Worm (Caenorhabditis elegans) whole organism, midembryonic: ENCODE measurements around the gene T20G5.13.

Source experiments
- T22C8.4 ChIP-seq: fragments of 200-800 bp; sonication (Bioruptor generic); IDR thresholded peaks from 2 replicates; pipeline ENCODE4 v1.3.6; 2022; ENCODE audit warnings: missing genetic modification characterization, missing compliant biosample characterization
- flt-1 ChIP-seq: fragments of 200-800 bp; sonication (Bioruptor generic); IDR thresholded peaks from 2 replicates; pipeline ENCODE4 v1.3.6; 2022; ENCODE audit warnings: missing genetic modification characterization, missing compliant biosample characterization
- klf-2 ChIP-seq: fragments of 200-800 bp; sonication (Bioruptor generic); conservative IDR thresholded peaks from 2 replicates; pipeline ENCODE4 v1.3.6; 2022; ENCODE audit warnings: missing genetic modification reagents, missing genetic modification characterization, missing compliant biosample characterization
- ztf-29 ChIP-seq: fragments of 200-800 bp; sonication (Bioruptor generic); IDR thresholded peaks from 2 replicates; pipeline ENCODE4 v1.3.6; 2022; ENCODE audit warnings: missing genetic modification reagents, missing genetic modification characterization, missing compliant biosample characterization

- TF ChIP-seq flt-1 (GFP tag; lab: Robert Waterston, UW) (no peak), klf-2 (GFP tag; lab: Robert Waterston, UW) (no peak), ztf-29 (GFP tag; lab: Robert Waterston, UW) (no peak), T22C8.4 (GFP tag; lab: Robert Waterston, UW) (no peak)
These were observed 44.9 kb downstream of the T20G5.13 start for ce11 chrIII:10156269-10156668.
